Worm (Caenorhabditis elegans): ENCODE data around the gene unc-53.

The unc-53 gene

ce11 chrII:11043546-11044192 is 45.6 kb downstream of the unc-53 start:
- no peak for TF ChIP-seq tbx-37 (GFP tag; conservative IDR thresholded peaks at IDR 0.05)
- TF ChIP-seq ceh-36 (tag; optimal IDR thresholded peaks at IDR 0.05), result no peak
- no peak for TF ChIP-seq aly-1 (tag; optimal IDR thresholded peaks at IDR 0.05)
- no peak for TF ChIP-seq ets-7 (tag; optimal IDR thresholded peaks at IDR 0.05)
- no peak for TF ChIP-seq sea-1 (GFP tag; conservative IDR thresholded peaks at IDR 0.05)
- no peak for TF ChIP-seq B0310.2 (tag; optimal IDR thresholded peaks at IDR 0.05)
- no peak for TF ChIP-seq flt-1 (GFP tag; IDR thresholded peaks at IDR 0.05)
- TF ChIP-seq ceh-13 (GFP tag; optimal IDR thresholded peaks at IDR 0.05), result no peak
- TF ChIP-seq hmbx-1 (tag; optimal IDR thresholded peaks at IDR 0.05), result no peak
- TF ChIP-seq hnd-1 (tag; optimal IDR thresholded peaks at IDR 0.05), result no peak
- no peak for TF ChIP-seq tra-4 (tag; optimal IDR thresholded peaks at IDR 0.05)
- no peak for TF ChIP-seq F13C5.2 (tag; optimal IDR thresholded peaks at IDR 0.05)
- no peak for TF ChIP-seq pes-1 (GFP tag; IDR thresholded peaks at IDR 0.05)

ce11 chrII:11042878-11043331 is 46.4 kb downstream of the unc-53 start:
- TF ChIP-seq ama-1 (optimal IDR thresholded peaks at IDR 0.05), result no peak
- peak; percentile 57 for TF ChIP-seq F13C5.2 (tag; optimal IDR thresholded peaks at IDR 0.05)
- no peak for TF ChIP-seq hmbx-1 (tag; optimal IDR thresholded peaks at IDR 0.05)
- 0 out of 2 replicates have a peak, but pooled peaks have one; percentile 45 for TF ChIP-seq pes-1 (GFP tag; IDR thresholded peaks at IDR 0.05)
- TF ChIP-seq B0310.2 (tag; optimal IDR thresholded peaks at IDR 0.05), result peak; percentile 55
- peak; percentile 79 for TF ChIP-seq aly-1 (tag; optimal IDR thresholded peaks at IDR 0.05)
- peak; percentile 94 for TF ChIP-seq hmg-4 (GFP tag; optimal IDR thresholded peaks at IDR 0.05)
- 0 out of 2 replicates have a peak, but pooled peaks have one; percentile 20 for TF ChIP-seq tbx-37 (GFP tag; conservative IDR thresholded peaks at IDR 0.05)
- peak; percentile 32 for TF ChIP-seq ceh-36 (tag; optimal IDR thresholded peaks at IDR 0.05)
- no peak for TF ChIP-seq tbx-11 (GFP tag; IDR thresholded peaks at IDR 0.05)
- peak; percentile 5 for TF ChIP-seq ets-7 (tag; optimal IDR thresholded peaks at IDR 0.05)

ce11 chrII:11041846-11042262 is 47.4 kb downstream of the unc-53 start:
- TF ChIP-seq F13C5.2 (tag; optimal IDR thresholded peaks at IDR 0.05) (peak; percentile 10), tbx-11 (GFP tag; IDR thresholded peaks at IDR 0.05) (no peak), hmg-4 (GFP tag; optimal IDR thresholded peaks at IDR 0.05) (peak; percentile 37), tra-4 (tag; optimal IDR thresholded peaks at IDR 0.05) (no peak), ama-1 (optimal IDR thresholded peaks at IDR 0.05) (peak; percentile 20)

ce11 chrII:11041027-11041426 is 48.2 kb downstream of the unc-53 start, which contains the start of gene cey-1:
cey-1 (minus strand) TSS chrII:11041206.
- TF ChIP-seq pes-1 (GFP tag; IDR thresholded peaks at IDR 0.05) (no peak), scrt-1 (GFP tag; IDR thresholded peaks at IDR 0.05) (no peak), hnd-1 (tag; optimal IDR thresholded peaks at IDR 0.05) (no peak)

- TF ChIP-seq scrt-1 (GFP tag; IDR thresholded peaks at IDR 0.05) (0 out of 2 replicates have a peak, but pooled peaks have one; percentile 37), ceh-13 (GFP tag; optimal IDR thresholded peaks at IDR 0.05) (no peak)
Observed at ce11 chrII:11040140-11040539, 49.1 kb downstream of the unc-53 start.

- TF ChIP-seq scrt-1 (GFP tag; IDR thresholded peaks at IDR 0.05) (no peak), tbx-11 (GFP tag; IDR thresholded peaks at IDR 0.05) (no peak), ceh-36 (tag; optimal IDR thresholded peaks at IDR 0.05) (no peak), tbx-37 (GFP tag; conservative IDR thresholded peaks at IDR 0.05) (no peak), hnd-1 (tag; optimal IDR thresholded peaks at IDR 0.05) (no peak), ceh-13 (GFP tag; optimal IDR thresholded peaks at IDR 0.05) (no peak), ets-7 (tag; optimal IDR thresholded peaks at IDR 0.05) (no peak), F13C5.2 (tag; optimal IDR thresholded peaks at IDR 0.05) (no peak), ama-1 (optimal IDR thresholded peaks at IDR 0.05) (no peak), tra-4 (tag; optimal IDR thresholded peaks at IDR 0.05) (no peak), B0310.2 (tag; optimal IDR thresholded peaks at IDR 0.05) (no peak), pes-1 (GFP tag; IDR thresholded peaks at IDR 0.05) (no peak), sea-1 (GFP tag; conservative IDR thresholded peaks at IDR 0.05) (no peak), hmg-4 (GFP tag; optimal IDR thresholded peaks at IDR 0.05) (no peak), flt-1 (GFP tag; IDR thresholded peaks at IDR 0.05) (no peak), hmbx-1 (tag; optimal IDR thresholded peaks at IDR 0.05) (no peak), aly-1 (tag; optimal IDR thresholded peaks at IDR 0.05) (no peak)
Observed at ce11 chrII:11035774-11036173, 53.5 kb downstream of the unc-53 start, which contains the start of gene srlf-15. srlf-15 (plus strand) TSS chrII:11036074.

- TF ChIP-seq ama-1 (optimal IDR thresholded peaks at IDR 0.05) (no peak), hmbx-1 (tag; optimal IDR thresholded peaks at IDR 0.05) (no peak), aly-1 (tag; optimal IDR thresholded peaks at IDR 0.05) (no peak), hmg-4 (GFP tag; optimal IDR thresholded peaks at IDR 0.05) (no peak), tbx-37 (GFP tag; conservative IDR thresholded peaks at IDR 0.05) (no peak), hnd-1 (tag; optimal IDR thresholded peaks at IDR 0.05) (no peak), ets-7 (tag; optimal IDR thresholded peaks at IDR 0.05) (no peak)
Observed at ce11 chrII:11032812-11033211, 56.4 kb downstream of the unc-53 start.

- no peak for TF ChIP-seq B0310.2 (tag; optimal IDR thresholded peaks at IDR 0.05)
- no peak for TF ChIP-seq tra-4 (tag; optimal IDR thresholded peaks at IDR 0.05)
- TF ChIP-seq tbx-11 (GFP tag; IDR thresholded peaks at IDR 0.05), result no peak
- TF ChIP-seq ets-7 (tag; optimal IDR thresholded peaks at IDR 0.05), result no peak
- TF ChIP-seq sea-1 (GFP tag; conservative IDR thresholded peaks at IDR 0.05), result no peak
- no peak for TF ChIP-seq tbx-37 (GFP tag; conservative IDR thresholded peaks at IDR 0.05)
- TF ChIP-seq scrt-1 (GFP tag; IDR thresholded peaks at IDR 0.05), result no peak
- no peak for TF ChIP-seq ama-1 (optimal IDR thresholded peaks at IDR 0.05)
- TF ChIP-seq ceh-36 (tag; optimal IDR thresholded peaks at IDR 0.05), result no peak
- no peak for TF ChIP-seq hmg-4 (GFP tag; optimal IDR thresholded peaks at IDR 0.05)
- TF ChIP-seq pes-1 (GFP tag; IDR thresholded peaks at IDR 0.05), result no peak
- TF ChIP-seq flt-1 (GFP tag; IDR thresholded peaks at IDR 0.05), result no peak
- no peak for TF ChIP-seq F13C5.2 (tag; optimal IDR thresholded peaks at IDR 0.05)
- TF ChIP-seq aly-1 (tag; optimal IDR thresholded peaks at IDR 0.05), result no peak
- TF ChIP-seq hnd-1 (tag; optimal IDR thresholded peaks at IDR 0.05), result no peak
- TF ChIP-seq ceh-13 (GFP tag; optimal IDR thresholded peaks at IDR 0.05), result no peak
- no peak for TF ChIP-seq hmbx-1 (tag; optimal IDR thresholded peaks at IDR 0.05)
Observed at ce11 chrII:11030297-11030696, 59.0 kb downstream of the unc-53 start, which contains the start of gene nlp-18. nlp-18 (minus strand) TSS chrII:11030397.
